Worm (Caenorhabditis elegans) whole organism, dauer: ENCODE data around the gene col-157.
"Not testable (repeated sequence)": the region's sequence is repeated elsewhere in the genome, so short reads cannot be mapped to it uniquely, and the experiment has no call there.

Experiments used
- unc-62 ChIP-seq: sonication (generic microtip); optimal IDR thresholded peaks from 2 replicates; lab custom pipeline; 2017; ENCODE audit warnings: missing biosample characterization, missing genetic modification reagents, missing genetic modification characterization

The col-157 gene

DNA sequence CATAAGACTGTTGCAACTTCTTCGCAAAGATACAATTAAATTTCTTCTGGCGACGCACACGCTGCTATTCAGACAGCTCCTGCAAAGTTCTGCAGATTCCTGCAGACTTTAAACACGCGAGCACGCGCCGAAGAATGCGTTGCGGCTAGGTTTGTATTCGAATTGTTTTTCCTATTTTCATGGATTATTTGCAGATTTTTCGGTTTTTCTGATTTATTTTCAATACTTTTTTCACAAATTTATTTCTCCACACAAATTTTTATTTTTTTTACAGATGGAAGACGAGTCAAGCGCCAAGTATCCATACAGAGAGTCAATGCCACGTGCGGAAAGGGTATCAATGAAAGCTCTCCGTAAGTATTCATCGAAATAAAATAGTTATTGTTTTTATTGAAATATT, 8.2 kb upstream of the col-157 start, which contains the start of gene T11F9.7:
Gene T11F9.7, plus strand, starts transcription at position 301 of the 400 bp plus-strand sequence.
- not testable (repeated sequence) for TF ChIP-seq unc-62 (GFP tag; lab: Kevin White, UChicago)

DNA sequence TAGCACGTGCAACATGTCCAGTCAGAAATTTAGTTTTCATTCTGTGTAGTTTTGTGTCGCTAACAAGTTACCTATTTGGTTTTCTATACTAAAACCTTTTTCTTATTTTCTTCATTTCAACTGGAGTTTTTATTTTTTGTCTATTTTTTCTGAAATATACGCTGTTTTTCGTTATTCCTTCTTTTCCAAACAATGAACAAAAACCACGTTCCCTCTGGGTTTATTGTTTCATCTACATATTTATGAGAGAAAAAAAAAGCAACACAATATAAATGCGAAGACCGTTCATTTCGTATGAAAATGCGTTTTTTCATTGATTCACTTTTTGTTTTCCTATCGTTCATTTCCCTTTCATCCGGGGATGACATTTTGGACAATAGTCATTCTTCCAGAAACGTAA, 4.4 kb upstream of the col-157 start, which contains the start of gene T11F9.22:
Gene T11F9.22, plus strand, starts transcription at position 301 of the 400 bp plus-strand sequence.
- no peak for TF ChIP-seq unc-62 (GFP tag; lab: Kevin White, UChicago)

DNA sequence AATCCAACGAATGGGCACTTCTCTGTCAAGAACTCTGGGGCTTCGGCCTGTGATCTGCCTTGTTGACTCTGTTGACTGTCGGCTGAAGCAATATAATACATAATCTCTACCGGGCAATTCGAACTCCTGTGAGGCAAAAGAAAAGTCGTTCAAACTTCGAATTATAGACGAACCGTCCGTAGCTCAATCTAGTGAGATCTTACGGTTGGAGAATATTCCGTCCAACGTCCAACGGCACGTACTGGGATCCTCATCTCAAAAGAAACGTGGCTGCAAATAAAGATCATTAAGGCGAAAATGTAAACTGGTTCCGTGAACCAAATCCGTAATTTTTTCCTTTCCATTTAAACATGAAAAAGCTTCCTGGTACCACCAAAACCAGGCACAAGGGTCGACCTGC, 3.1 kb upstream of the col-157 start, which contains the start of gene T11F9.14:
Gene T11F9.14, minus strand, starts transcription at position 101 of the 400 bp plus-strand sequence.
- not testable (repeated sequence) for TF ChIP-seq unc-62 (GFP tag; lab: Kevin White, UChicago)

DNA sequence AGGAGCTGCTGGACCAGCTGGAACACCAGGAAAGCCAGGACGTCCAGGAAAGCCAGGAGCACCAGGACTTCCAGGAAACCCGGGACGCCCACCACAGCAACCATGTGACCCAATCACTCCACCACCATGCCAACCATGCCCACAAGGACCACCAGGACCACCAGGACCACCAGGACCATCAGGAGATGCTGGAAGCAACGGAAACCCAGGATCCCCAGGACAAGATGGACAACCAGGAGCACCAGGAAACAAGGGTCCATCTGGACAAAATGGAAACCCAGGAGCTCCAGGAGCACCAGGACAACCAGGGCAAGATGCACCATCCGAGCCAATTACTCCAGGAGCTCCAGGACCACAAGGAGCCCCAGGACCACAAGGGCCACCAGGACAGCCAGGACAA, 562 bp downstream of the col-157 start:
- no peak for TF ChIP-seq unc-62 (GFP tag; lab: Kevin White, UChicago)

DNA sequence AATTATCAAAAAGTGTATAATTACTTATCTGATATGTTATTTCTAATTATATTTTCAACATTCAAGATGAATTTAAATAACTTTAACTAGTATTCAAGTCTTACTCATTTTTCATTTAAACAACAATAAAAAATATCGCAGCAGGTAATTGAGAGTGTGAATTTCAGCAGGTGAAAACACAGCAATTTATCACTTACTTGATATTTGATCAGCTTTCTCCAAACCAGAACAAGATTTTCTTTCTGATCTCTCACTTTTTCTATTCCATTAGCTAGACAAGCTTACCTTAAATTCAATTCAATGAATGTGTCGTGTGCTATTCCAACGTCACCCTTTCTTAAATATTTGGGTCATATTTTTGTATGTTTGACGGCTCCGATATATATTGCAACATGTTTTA, 1.7 kb downstream of the col-157 start, which contains the start of gene srh-1:
Gene srh-1, plus strand, starts transcription at position 301 of the 400 bp plus-strand sequence.
- TF ChIP-seq unc-62 (GFP tag; lab: Kevin White, UChicago) = no peak

DNA sequence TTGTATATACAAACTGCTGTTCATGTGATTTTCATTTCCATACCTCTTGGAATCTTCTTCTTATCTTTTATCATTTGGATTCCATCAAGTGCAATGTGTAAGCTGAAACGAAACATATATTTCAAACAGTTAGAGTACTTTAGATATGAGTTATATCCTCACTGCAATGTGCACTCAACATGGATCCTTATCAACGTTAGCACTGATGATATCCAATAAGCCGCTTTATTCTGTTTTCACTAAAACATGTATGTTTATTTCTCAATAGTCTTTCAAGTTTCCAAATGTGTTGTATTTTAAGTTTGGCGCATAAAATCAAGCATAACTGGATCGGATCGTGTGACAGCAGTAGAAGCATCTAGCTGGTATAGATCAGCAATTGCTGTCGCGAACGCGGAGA, 2.8 kb downstream of the col-157 start, which contains the start of gene T11F9.10:
Gene T11F9.10, plus strand, starts transcription at position 301 of the 400 bp plus-strand sequence.
- no peak for TF ChIP-seq unc-62 (GFP tag; lab: Kevin White, UChicago)

DNA sequence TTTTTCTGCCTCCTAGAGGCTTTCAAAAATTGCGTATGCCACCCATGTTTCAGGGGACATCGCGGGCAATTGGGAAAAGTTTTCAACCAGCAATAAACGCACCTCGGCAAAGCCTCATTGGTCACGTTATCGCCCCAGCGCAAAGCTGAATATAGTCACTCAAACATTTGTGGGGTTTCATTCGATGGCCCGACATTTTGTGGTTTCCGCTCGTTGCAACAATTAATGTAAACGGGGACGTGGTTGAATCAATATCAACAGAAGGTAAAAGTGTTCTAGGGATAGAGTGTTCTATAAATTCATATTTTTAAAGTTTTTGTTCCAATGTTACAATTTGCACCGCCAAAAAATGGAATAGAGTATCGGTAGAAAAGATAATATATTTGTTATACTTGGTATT, 4.4 kb downstream of the col-157 start:
- no peak for TF ChIP-seq unc-62 (GFP tag; lab: Kevin White, UChicago)

DNA sequence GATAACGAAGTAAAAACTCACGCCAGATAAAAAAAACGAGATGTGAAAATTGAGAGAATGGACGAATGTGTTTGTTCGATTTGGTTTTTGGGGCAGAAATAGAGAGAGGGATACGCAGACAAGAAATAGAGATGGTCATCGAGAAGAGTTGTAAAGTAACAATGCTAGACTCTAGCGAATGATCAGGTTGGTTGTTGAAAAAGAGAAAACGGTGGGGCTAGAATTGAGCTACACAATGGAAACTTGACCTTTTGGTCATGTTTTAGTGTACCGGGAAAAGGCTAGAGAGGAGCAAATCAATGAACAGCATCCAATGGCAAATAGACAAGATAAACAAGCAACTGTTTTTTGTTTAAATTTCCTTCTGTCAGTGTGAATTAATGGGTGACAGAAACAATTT, 6.5 kb downstream of the col-157 start, which contains the start of gene dhs-19:
Gene dhs-19, minus strand, starts transcription at position 101 of the 400 bp plus-strand sequence.
- no peak for TF ChIP-seq unc-62 (GFP tag; lab: Kevin White, UChicago)

DNA sequence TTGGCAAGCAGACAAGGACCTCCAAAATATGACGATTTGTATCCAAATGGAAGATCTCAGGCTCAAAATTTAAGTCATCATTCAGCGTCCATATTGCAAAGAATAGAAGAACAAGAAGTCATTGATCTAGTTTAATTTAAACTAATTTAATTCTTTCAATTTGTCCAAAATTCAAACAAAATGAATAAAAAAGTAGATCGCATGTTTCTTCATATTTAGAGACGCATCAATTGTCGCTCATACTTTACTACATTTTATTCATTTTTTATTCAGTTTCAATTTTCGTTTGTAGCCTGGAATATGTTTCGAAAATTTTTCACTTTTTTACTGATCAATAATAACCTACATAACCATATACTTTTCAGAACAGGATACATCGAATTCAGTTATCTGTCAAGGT, 8.6 kb downstream of the col-157 start, which contains the start of gene T11F9.21:
Gene T11F9.21, plus strand, starts transcription at position 301 of the 400 bp plus-strand sequence.
- no peak for TF ChIP-seq unc-62 (GFP tag; lab: Kevin White, UChicago)

DNA sequence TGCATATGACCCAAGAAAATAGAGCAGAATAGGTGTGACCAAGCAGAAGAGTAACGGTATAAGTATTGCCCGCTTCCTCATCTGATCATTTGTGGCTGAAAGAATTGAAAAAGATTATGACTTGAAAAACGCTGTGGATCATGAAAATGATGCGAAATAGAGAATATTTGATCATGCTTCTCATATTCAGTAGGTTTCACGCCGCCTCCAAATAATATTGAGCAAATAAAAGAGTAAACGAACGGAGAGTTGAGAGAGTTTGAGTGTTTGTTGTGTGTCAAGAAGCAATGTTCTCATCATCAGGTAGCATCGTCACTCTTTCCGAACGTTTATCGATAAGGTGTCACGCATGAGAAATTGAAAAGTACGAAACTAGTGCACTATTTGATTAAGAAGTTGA, 12.4 kb downstream of the col-157 start, which contains the start of gene htrl-1:
Gene htrl-1, minus strand, starts transcription at position 101 of the 400 bp plus-strand sequence.
- no peak for TF ChIP-seq unc-62 (GFP tag; lab: Kevin White, UChicago)

DNA sequence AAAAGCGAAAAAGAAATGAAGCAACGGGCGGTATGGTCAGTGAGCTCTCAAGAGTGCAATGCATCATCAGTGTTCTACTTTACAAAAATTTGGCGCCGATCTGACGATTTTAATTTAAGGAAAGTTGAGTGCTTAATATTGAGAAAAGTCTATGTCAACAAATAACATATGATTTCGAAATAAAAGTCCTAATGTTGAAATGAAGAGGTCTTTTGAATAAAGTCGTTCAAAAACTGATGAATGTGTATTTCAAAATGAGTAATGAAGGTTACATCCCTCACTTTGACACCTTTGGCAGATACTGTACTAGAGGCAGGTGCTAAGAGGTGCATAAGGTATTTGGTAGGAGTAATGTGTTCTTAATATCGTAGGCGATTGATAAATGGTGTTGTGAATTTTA, 13.6 kb downstream of the col-157 start:
- TF ChIP-seq unc-62 (GFP tag; lab: Kevin White, UChicago) = no peak

DNA sequence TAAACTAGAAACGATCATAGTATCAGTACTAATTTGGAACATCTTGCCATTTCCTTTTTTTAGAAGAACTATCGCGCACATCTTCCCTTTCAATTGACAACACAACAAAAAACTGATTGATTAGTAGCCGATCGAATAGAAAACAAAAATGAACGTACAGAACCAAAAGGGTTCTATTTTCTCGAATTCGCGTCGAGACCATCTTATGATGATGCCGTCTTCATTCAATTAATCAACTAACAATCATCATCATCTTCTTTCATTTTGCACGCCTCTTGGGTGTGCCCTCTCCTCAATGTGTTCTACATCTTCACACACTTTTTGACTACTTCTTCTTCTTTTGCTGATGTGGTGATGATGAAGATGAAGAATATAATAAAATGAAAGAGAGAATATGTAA, 15.9 kb downstream of the col-157 start:
- no peak for TF ChIP-seq unc-62 (GFP tag; lab: Kevin White, UChicago)

DNA sequence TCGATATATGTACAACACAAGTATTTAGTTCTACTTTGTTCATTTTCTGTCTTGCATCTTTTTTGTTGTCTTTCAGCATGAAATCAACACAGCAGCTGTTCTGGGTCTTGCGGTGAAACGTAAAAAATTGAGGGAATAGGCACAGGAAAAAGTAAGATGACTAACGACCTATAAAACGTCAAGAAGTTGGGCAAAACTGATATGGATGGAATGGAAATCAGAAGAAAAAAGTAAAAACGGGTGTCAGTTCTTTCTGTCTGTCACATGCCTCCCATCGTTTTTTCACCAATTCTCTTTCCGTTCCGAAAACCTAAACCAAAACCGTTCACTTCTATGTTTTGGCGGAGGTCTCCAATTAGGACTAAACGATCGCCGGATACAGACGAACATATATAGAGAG, 17.1 kb downstream of the col-157 start:
- no peak for TF ChIP-seq unc-62 (GFP tag; lab: Kevin White, UChicago)

DNA sequence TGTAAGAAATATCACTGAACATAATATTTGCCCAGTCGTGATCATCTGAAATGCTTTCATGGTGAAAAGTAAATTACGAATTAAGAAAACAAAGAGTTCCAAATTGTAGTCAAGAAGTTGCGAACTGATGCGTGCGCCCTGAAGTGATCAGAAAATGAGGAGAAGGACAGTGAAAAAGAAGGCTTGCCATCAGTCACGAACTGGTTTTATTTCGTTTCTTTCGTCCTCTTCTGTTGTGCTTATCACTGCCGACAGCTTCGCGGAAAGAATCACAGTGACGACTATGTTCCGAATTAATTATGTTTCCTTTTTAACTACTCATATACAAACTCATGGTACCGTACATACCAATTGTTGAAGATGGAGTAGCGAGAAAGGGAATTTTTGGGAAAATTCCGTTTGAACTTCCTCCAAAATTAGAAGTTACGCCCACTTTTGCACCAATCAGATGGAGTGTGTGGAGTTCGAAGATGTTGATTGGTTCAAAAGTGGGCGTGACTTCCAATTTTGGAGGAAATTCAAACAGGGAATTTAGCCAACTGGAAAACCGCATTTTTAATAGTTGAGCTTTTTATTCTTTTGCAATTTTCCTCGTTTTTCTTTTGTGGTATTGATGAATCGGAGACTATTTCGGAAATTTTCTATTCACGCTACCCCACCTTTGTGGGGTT, 19.4 kb downstream of the col-157 start, which contains the start of gene C55A6.12:
Gene C55A6.12, minus strand, starts transcription at position 51 of the 671 bp plus-strand sequence.
- no peak for TF ChIP-seq unc-62 (GFP tag; lab: Kevin White, UChicago)

DNA sequence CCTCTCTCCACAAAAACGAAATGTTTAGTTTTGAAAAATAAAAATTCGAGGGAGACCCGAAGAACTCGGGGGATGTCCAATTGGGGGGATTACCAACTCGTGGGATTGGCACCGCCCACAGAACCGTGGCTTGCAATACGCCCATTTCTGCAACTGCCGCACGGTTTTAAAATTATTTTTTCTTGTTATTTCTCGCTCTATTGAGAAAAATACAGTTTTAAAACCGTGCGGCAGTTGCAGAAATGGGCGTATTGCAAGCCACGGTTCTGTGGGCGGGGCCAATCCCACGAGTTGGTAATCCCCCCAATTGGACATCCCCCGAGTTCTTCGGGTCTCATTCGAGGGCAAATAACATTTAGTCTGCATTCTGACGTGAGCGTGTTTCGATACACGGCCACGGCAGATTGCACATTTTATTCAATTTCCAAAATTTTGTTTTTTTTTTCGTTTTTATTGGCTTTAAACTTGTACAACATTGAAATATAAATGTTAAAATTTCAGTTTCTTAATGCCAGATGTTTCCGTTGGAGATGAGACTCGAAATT, 21.1 kb downstream of the col-157 start, which contains the start of the genes C55A6.1 and C55A6.10:
Gene C55A6.1, minus strand, starts transcription at position 116 of the 545 bp plus-strand sequence.
Gene C55A6.10, plus strand, starts transcription at position 495 of the 545 bp plus-strand sequence.
- TF ChIP-seq unc-62 (GFP tag; lab: Kevin White, UChicago) = not testable (repeated sequence)

DNA sequence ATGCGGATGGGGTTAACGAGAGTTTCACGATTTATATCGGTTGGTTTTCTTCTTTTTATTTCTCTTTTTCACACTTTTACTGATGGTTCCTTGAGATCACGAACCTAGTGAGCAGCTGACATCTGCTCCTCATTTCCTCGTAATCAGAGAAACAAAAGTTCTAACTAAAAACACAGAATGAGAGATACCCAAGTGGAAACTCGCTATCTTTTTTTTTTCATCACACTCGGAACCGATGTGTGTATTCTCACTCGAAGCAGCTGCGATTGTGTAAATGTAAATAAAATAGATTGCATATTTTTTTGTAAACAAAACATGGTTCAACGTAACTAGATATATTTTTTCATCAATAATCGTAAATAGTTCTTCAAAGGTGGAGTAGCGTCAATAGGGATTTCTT, 22.5 kb downstream of the col-157 start:
- TF ChIP-seq unc-62 (GFP tag; lab: Kevin White, UChicago) = no peak
